Worm (Caenorhabditis elegans): ENCODE data around the gene lgc-50.
A peak's percentile ranks its signal among the peaks of the same experiment; 100 is the strongest.

DNA sequence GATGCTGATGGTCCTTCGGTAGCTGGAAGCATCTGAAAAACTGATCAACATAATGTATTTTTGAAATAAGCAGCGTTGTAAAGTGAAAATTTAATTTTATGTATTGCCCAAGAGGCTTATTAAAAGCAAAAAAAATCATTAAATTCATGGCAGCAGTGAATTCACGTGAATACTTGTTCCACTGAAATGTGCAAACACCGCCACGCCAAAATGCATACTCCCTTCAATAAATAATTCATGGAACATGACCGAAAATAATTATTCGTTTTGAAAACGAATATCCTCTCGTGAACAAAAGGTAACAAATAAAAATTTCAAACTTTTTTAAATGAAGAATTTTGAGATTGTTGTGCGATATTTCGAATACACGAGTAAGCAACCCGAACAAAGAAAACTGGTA is 37.9 kb downstream of the lgc-50 start, which contains the start of gene F08F8.10:
- TF ChIP-seq K02D7.2 (tag; optimal IDR thresholded peaks at IDR 0.05) (no peak), ttx-3 (tag; optimal IDR thresholded peaks at IDR 0.05) (no peak), ama-1 (optimal IDR thresholded peaks at IDR 0.05) (no peak), F13H6.1 (tag; optimal IDR thresholded peaks at IDR 0.05) (no peak), C08G9.2 (tag; optimal IDR thresholded peaks at IDR 0.05) (no peak), odd-2 (tag; optimal IDR thresholded peaks at IDR 0.05) (no peak), nhr-11 (tag; optimal IDR thresholded peaks at IDR 0.05) (no peak), hlh-30 (tag; optimal IDR thresholded peaks at IDR 0.05; ENCODE audit: insufficient read depth) (peak; percentile 62), hlh-13 (GFP tag; optimal IDR thresholded peaks at IDR 0.05) (no peak), nfya-1 (tag; optimal IDR thresholded peaks at IDR 0.05) (no peak), ets-4 (tag; optimal IDR thresholded peaks at IDR 0.05) (no peak), rnt-1 (tag; optimal IDR thresholded peaks at IDR 0.05) (no peak), hlh-15 (tag; optimal IDR thresholded peaks at IDR 0.05) (no peak)
